Fruit fly (Drosophila melanogaster) whole organism: ENCODE data around the gene CG15353.

Experiments used
- CG8478 ChIP-seq: fragments of >200 bp; optimal IDR thresholded peaks from 2 replicates; lab custom pipeline; 2018; ENCODE audit warnings: inconsistent platforms
- Dll ChIP-seq: fragments of >200 bp; optimal IDR thresholded peaks from 2 replicates; lab custom pipeline; 2017
- EcR ChIP-seq, 2 experiments: fragments of >200 bp; optimal IDR thresholded peaks; 2 replicates each; lab custom pipeline; 2017; ENCODE audit warnings: missing biosample characterization in 2 of 2, missing genetic modification characterization in 2 of 2, missing genetic modification reagents in 2 of 2
- pan ChIP-seq: fragments of >200 bp; optimal IDR thresholded peaks from 2 replicates; lab custom pipeline; 2017
- psq ChIP-seq: fragments of >200 bp; optimal IDR thresholded peaks from 2 replicates; lab custom pipeline; 2017
- usp ChIP-seq: fragments of >200 bp; optimal IDR thresholded peaks from 2 replicates; lab custom pipeline; 2017; ENCODE audit warnings: missing biosample characterization, missing genetic modification characterization, mixed read lengths

The CG15353 gene

dm6 chr2L:1970312-1970929 lies 36.6 kb downstream of the CG15353 start, which contains the start of gene erm:
Gene erm, minus strand, starts transcription at chr2L:1970362.
- no peak for TF ChIP-seq CG8478

DNA sequence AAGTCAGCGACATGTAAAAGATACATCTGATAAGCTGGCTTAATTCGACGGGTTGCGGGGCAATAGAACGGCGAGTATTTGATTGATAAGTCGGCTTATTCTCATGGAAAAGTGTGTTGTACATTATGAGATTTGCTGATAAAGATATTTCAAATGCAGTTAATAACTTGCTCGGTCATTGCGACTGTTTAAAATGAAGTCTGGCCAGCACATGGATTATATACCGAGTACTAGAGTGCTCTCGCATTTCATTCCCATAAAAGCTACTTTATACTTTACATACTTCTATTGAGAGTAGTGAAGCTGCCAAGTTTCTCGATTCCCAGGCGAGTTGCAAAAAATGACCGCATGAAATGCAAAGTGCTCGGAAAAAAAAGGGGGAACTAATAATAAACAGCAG lies 39.1 kb downstream of the CG15353 start:
- TF ChIP-seq usp (GFP tag; lab: Kevin White, UChicago) (no peak), Dll (lab: Kevin White, UChicago) (no peak)

dm6 chr2L:1967301-1967700 lies 39.7 kb downstream of the CG15353 start:
- TF ChIP-seq CG8478: no peak
- TF ChIP-seq Dll (lab: Kevin White, UChicago): no peak
- TF ChIP-seq pan: no peak
- TF ChIP-seq usp (GFP tag; lab: Kevin White, UChicago): no peak
- no peak for TF ChIP-seq EcR (GFP tag; optimal IDR thresholded peaks at IDR 0.05; lab: Kevin White, UChicago)
- TF ChIP-seq psq (lab: Kevin White, UChicago): no peak

dm6 chr2L:1961932-1962496 lies 45.0 kb downstream of the CG15353 start:
- no peak for TF ChIP-seq EcR (GFP tag; optimal IDR thresholded peaks at IDR 0.05; lab: Kevin White, UChicago)
- no peak for TF ChIP-seq CG8478
- no peak for TF ChIP-seq psq (lab: Kevin White, UChicago)
- no peak for TF ChIP-seq pan
- no peak for TF ChIP-seq Dll (lab: Kevin White, UChicago)
- no peak for TF ChIP-seq usp (GFP tag; lab: Kevin White, UChicago)

- TF ChIP-seq pan (no peak), CG8478 (no peak), EcR (GFP tag; optimal IDR thresholded peaks at IDR 0.05; lab: Kevin White, UChicago) (no peak), Dll (lab: Kevin White, UChicago) (no peak), usp (GFP tag; lab: Kevin White, UChicago) (no peak), psq (lab: Kevin White, UChicago) (no peak)
Observed at dm6 chr2L:1960056-1960455, 46.9 kb downstream of the CG15353 start.

DNA sequence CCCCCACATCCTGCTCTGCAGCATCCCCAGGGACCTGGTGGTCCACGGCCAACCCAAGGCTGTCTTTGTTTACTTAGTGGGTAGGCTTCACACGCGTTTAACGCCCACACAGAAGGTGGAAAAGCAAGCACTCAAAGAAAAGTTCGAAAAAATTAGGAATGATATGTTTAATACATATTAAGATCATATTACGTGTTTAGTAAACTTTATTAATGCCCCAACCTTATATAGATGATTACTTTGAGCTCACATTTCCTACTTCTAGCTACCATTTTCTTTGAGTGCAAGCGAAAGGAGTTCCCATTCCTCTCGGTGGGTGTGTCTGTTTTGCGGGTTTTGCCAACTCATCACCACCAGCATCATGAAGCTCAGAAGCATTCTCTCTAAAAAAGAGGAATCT lies 47.6 kb downstream of the CG15353 start:
- TF ChIP-seq CG8478 (no peak), psq (lab: Kevin White, UChicago) (no peak), usp (GFP tag; lab: Kevin White, UChicago) (no peak), Dll (lab: Kevin White, UChicago) (no peak), pan (no peak), EcR (GFP tag; optimal IDR thresholded peaks at IDR 0.05; lab: Kevin White, UChicago) (no peak)
